Fruit fly (Drosophila melanogaster) whole organism, pupa: Measurements from ENCODE around the gene comm3.

Experiments
- CG10348 ChIP-seq: fragments of 200-800 bp; sonication (Bioruptor generic); IDR thresholded peaks from 2 replicates; pipeline ENCODE4 v1.3.6; 2022; ENCODE audit warnings: missing biosample characterization, missing genetic modification characterization
- CG13204 ChIP-seq: fragments of 200-800 bp; sonication (Bioruptor generic); optimal IDR thresholded peaks from 2 replicates; lab custom pipeline; 2018; ENCODE audit warnings: missing biosample characterization, mild to moderate bottlenecking, missing genetic modification characterization, moderate library complexity
- CG15710 ChIP-seq: fragments of 200-800 bp; sonication (Bioruptor generic); optimal IDR thresholded peaks from 2 replicates; lab custom pipeline; 2018; ENCODE audit warnings: missing biosample characterization, mild to moderate bottlenecking, missing genetic modification characterization, moderate library complexity
- CG34367 ChIP-seq: fragments of 200-800 bp; sonication (Bioruptor generic); optimal IDR thresholded peaks from 2 replicates; lab custom pipeline; 2018; ENCODE audit warnings: missing biosample characterization, mild to moderate bottlenecking, missing genetic modification characterization
- CG8159 ChIP-seq: fragments of 200-800 bp; sonication (Bioruptor generic); optimal IDR thresholded peaks from 3 replicates; lab custom pipeline; 2018; ENCODE audit warnings: missing biosample characterization, mild to moderate bottlenecking, missing genetic modification characterization, moderate library complexity
- CG8301 ChIP-seq: fragments of 200-800 bp; sonication (Bioruptor generic); optimal IDR thresholded peaks from 2 replicates; lab custom pipeline; 2018; ENCODE audit warnings: missing biosample characterization, mild to moderate bottlenecking, missing genetic modification characterization
- D1 ChIP-seq: fragments of 200-800 bp; sonication (Bioruptor generic); optimal IDR thresholded peaks from 2 replicates; lab custom pipeline; 2018; ENCODE audit warnings: missing biosample characterization, mild to moderate bottlenecking, missing genetic modification characterization, moderate library complexity
- EcR ChIP-seq: fragments of 200-800 bp; sonication (Bioruptor generic); optimal IDR thresholded peaks from 3 replicates; lab custom pipeline; 2019; ENCODE audit warnings: missing biosample characterization, missing genetic modification characterization, mild to moderate bottlenecking, moderate library complexity, missing genetic modification reagents
- Ets98B ChIP-seq: fragments of 200-800 bp; sonication (Bioruptor generic); IDR thresholded peaks from 2 replicates; pipeline ENCODE4 v1.3.6; 2022; ENCODE audit warnings: missing biosample characterization, missing genetic modification characterization
- Pif1A ChIP-seq: fragments of 200-800 bp; sonication (Bioruptor generic); optimal IDR thresholded peaks from 3 replicates; lab custom pipeline; 2016; ENCODE audit warnings: missing biosample characterization, missing genetic modification characterization
- Pif1B ChIP-seq: fragments of 200-800 bp; sonication (Bioruptor generic); optimal IDR thresholded peaks from 3 replicates; lab custom pipeline; 2016; ENCODE audit warnings: missing biosample characterization, missing genetic modification characterization
- Snoo ChIP-seq: fragments of 200-800 bp; sonication (Bioruptor generic); optimal IDR thresholded peaks from 3 replicates; lab custom pipeline; 2017; ENCODE audit warnings: missing biosample characterization, mild to moderate bottlenecking, missing genetic modification characterization, inconsistent platforms
- gl ChIP-seq: fragments of 200-800 bp; sonication (Bioruptor generic); optimal IDR thresholded peaks from 2 replicates; lab custom pipeline; 2018; ENCODE audit warnings: missing biosample characterization, mild to moderate bottlenecking, missing genetic modification characterization
- rn ChIP-seq: fragments of 200-800 bp; sonication (Bioruptor generic); IDR thresholded peaks from 2 replicates; pipeline ENCODE4 v1.3.6; 2022; ENCODE audit warnings: missing biosample characterization, missing genetic modification characterization

- TF ChIP-seq CG10348 (GFP tag; lab: Robert Waterston, UW), result no peak
- TF ChIP-seq CG13204, result no peak
- no peak for TF ChIP-seq gl (tag; lab: Kevin White, UChicago)
- no peak for TF ChIP-seq CG34367 (tag; lab: Kevin White, UChicago)
- TF ChIP-seq rn (GFP tag; lab: Robert Waterston, UW), result no peak
- TF ChIP-seq EcR (GFP tag; lab: Kevin White, UChicago), result no peak
- no peak for TF ChIP-seq Snoo (tag; lab: Kevin White, UChicago)
- TF ChIP-seq Ets98B (GFP tag; lab: Robert Waterston, UW), result no peak
- TF ChIP-seq CG8159 (tag; lab: Kevin White, UChicago), result no peak
- TF ChIP-seq Pif1B (GFP tag; lab: Kevin White, UChicago), result no peak
- no peak for TF ChIP-seq D1 (tag; lab: Kevin White, UChicago)
- TF ChIP-seq CG8301 (tag; lab: Kevin White, UChicago), result no peak
- no peak for TF ChIP-seq CG15710
- TF ChIP-seq Pif1A (GFP tag; lab: Kevin White, UChicago), result no peak
Measured at dm6 chr3L:15659341-15659740, 11.8 kb upstream of the comm3 start, which contains the start of the genes Eig71Eh and Eig71Ei.
